Worm (Caenorhabditis elegans) whole organism, mixed stage, embryonic: Measurements from ENCODE around the gene unc-76.

Experiments
- bed-3 ChIP-seq: fragments of 200-800 bp; sonication (Bioruptor generic); optimal IDR thresholded peaks from 3 replicates; lab custom pipeline; 2018; ENCODE audit warnings: mild to moderate bottlenecking, missing genetic modification characterization, moderate library complexity, missing compliant biosample characterization
- ces-1 ChIP-seq: fragments of 150-350 bp; optimal IDR thresholded peaks from 2 replicates; lab custom pipeline; 2014; ENCODE audit warnings: missing biosample characterization, missing genetic modification reagents, missing genetic modification characterization
- lsy-2 ChIP-seq: fragments of 150-350 bp; optimal IDR thresholded peaks from 2 replicates; lab custom pipeline; 2014; ENCODE audit warnings: missing biosample characterization, missing genetic modification characterization
- nhr-237 ChIP-seq: fragments of 150-350 bp; optimal IDR thresholded peaks from 2 replicates; lab custom pipeline; 2014; ENCODE audit warnings: missing biosample characterization, missing genetic modification characterization
- nhr-76 ChIP-seq: sonication (generic microtip); optimal IDR thresholded peaks from 2 replicates; lab custom pipeline; 2017; ENCODE audit warnings: missing biosample characterization, missing genetic modification characterization
- pha-4 ChIP-seq: fragments of 150-350 bp; optimal IDR thresholded peaks from 2 replicates; lab custom pipeline; 2018; ENCODE audit warnings: missing biosample characterization, missing genetic modification reagents, missing genetic modification characterization
- snpc-4 ChIP-seq: fragments of 150-350 bp; optimal IDR thresholded peaks from 2 replicates; lab custom pipeline; 2014; ENCODE audit warnings: missing biosample characterization, missing genetic modification characterization
- tbx-8 ChIP-seq: fragments of 200-800 bp; sonication (Bioruptor generic); optimal IDR thresholded peaks from 2 replicates; lab custom pipeline; 2018; ENCODE audit warnings: mild to moderate bottlenecking, missing genetic modification characterization, moderate library complexity, missing compliant biosample characterization
- unc-120 ChIP-seq: sonication (generic microtip); optimal IDR thresholded peaks from 2 replicates; lab custom pipeline; 2017; ENCODE audit warnings: missing genetic modification characterization, missing compliant biosample characterization; ENCODE audit not compliant: poor library complexity, severe bottlenecking
- unc-62 ChIP-seq: fragments of 150-350 bp; optimal IDR thresholded peaks from 2 replicates; lab custom pipeline; 2014; ENCODE audit warnings: missing biosample characterization, missing genetic modification reagents, missing genetic modification characterization

ce11 chrV:15127955-15128354 is 56.4 kb downstream of the unc-76 start, which contains the start of gene srr-7:
- TF ChIP-seq lsy-2 (tag; lab: Kevin White, UChicago) (no peak), nhr-237 (no peak), nhr-76 (tag; lab: Kevin White, UChicago) (no peak), tbx-8 (no peak), snpc-4 (no peak), unc-120 (no peak), unc-62 (GFP tag; lab: Kevin White, UChicago) (no peak), pha-4 (tag; lab: Kevin White, UChicago) (no peak), bed-3 (GFP tag; lab: Kevin White, UChicago) (no peak), ces-1 (no peak)
